Worm (Caenorhabditis elegans): Measurements from ENCODE around the gene clec-184.

ce11 chrIV:12425595-12425994 lies 6.8 kb upstream of the clec-184 start:
- no peak for TF ChIP-seq ceh-48 (tag; optimal IDR thresholded peaks at IDR 0.05)
- no peak for TF ChIP-seq rnt-1 (tag; optimal IDR thresholded peaks at IDR 0.05)
- TF ChIP-seq fkh-10 (GFP tag; optimal IDR thresholded peaks at IDR 0.05): no peak
- TF ChIP-seq unc-86 (tag; optimal IDR thresholded peaks at IDR 0.05): no peak
- TF ChIP-seq T23F11.4 (GFP tag; optimal IDR thresholded peaks at IDR 0.05): no peak
- no peak for TF ChIP-seq pqm-1 (tag; optimal IDR thresholded peaks at IDR 0.05)
- no peak for TF ChIP-seq tbx-2 (tag; optimal IDR thresholded peaks at IDR 0.05)
- no peak for TF ChIP-seq madf-2 (tag; optimal IDR thresholded peaks at IDR 0.05)
- no peak for TF ChIP-seq sox-4 (tag; optimal IDR thresholded peaks at IDR 0.05)
- TF ChIP-seq pat-9 (tag; optimal IDR thresholded peaks at IDR 0.05): no peak
- no peak for TF ChIP-seq unc-42 (tag; optimal IDR thresholded peaks at IDR 0.05)
- no peak for TF ChIP-seq lin-11 (tag; optimal IDR thresholded peaks at IDR 0.05)
- no peak for TF ChIP-seq eyg-1 (tag; optimal IDR thresholded peaks at IDR 0.05)
- TF ChIP-seq F13H6.1 (tag; optimal IDR thresholded peaks at IDR 0.05): no peak
